Worm (Caenorhabditis elegans): ENCODE results near the gene smu-2.

Gene smu-2

DNA sequence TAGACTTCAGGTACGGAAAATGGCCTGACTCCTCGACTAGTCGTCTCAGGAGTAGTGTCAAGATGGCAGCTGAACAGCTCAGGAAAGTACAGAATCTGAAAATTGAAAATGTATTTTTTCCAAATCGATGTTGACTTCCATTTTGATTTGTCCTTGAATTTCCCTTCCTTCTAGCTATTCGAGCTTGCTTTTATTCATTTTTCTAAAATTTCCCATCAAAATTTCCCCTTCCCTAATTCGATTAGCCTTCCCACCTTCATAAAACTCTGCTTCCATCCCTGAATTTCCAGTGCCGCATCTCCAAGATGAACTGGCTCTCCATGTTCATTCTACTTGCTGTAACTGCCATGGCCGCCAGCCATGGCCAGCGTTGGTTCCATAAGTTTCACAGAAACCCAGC, 9.4 kb upstream of the smu-2 start, which contains the start of gene Y49F6B.6:
Y49F6B.6 (plus strand) TSS at position 301 of the 400 bp plus-strand sequence.
- TF ChIP-seq unc-62 (GFP tag; optimal IDR thresholded peaks at IDR 0.05) (no peak), lin-40 (tag; optimal IDR thresholded peaks at IDR 0.05) (no peak), fkh-3 (tag; optimal IDR thresholded peaks at IDR 0.05) (no peak), F10E7.11 (tag; optimal IDR thresholded peaks at IDR 0.05) (no peak), let-526 (GFP tag; IDR thresholded peaks at IDR 0.05) (no peak)

DNA sequence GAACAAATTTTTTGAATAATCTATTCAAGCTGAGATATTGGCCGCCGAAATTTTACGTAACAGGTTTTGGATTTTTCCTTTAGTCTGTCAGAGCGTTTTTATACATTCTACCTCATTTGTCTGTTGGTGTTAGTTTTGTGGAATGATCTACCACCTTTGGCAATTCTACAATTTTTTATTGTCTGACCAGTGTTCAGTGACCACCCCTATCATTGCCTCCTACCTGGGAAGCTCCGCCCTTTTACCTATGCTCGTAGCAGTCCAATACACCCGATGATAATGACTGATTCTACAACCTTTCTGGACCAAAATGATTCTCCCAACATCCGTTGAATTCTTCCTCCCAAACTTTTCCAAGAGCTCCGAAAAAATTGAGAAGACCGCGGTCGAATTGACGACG, 8.5 kb upstream of the smu-2 start, which contains the start of gene sdz-32:
sdz-32 (plus strand) TSS at position 301 of the 400 bp plus-strand sequence.
- TF ChIP-seq D2030.7 (GFP tag; IDR thresholded peaks at IDR 0.05) = no peak
- TF ChIP-seq Y53G8AR.9 (GFP tag; conservative IDR thresholded peaks at IDR 0.05) = no peak
- no peak for TF ChIP-seq hmg-20 (GFP tag; IDR thresholded peaks at IDR 0.05)
- TF ChIP-seq rec-8 (tag; optimal IDR thresholded peaks at IDR 0.05) = no peak
- TF ChIP-seq die-1 (tag; optimal IDR thresholded peaks at IDR 0.05) = no peak
- no peak for TF ChIP-seq ztf-26 (tag; optimal IDR thresholded peaks at IDR 0.05)
- no peak for TF ChIP-seq madf-10 (tag; optimal IDR thresholded peaks at IDR 0.05)
- no peak for TF ChIP-seq nfya-2 (GFP tag; IDR thresholded peaks at IDR 0.05)
- TF ChIP-seq hsf-1 (GFP tag; IDR thresholded peaks at IDR 0.05) = no peak
- no peak for TF ChIP-seq ceh-100 (GFP tag; IDR thresholded peaks at IDR 0.05)
- TF ChIP-seq aptf-2 (GFP tag; conservative IDR thresholded peaks at IDR 0.05) = no peak
- TF ChIP-seq dox-1 (GFP tag; IDR thresholded peaks at IDR 0.05) = no peak
- no peak for TF ChIP-seq K11D2.4 (GFP tag; IDR thresholded peaks at IDR 0.05)
- TF ChIP-seq sptf-2 (GFP tag; optimal IDR thresholded peaks at IDR 0.05) = no peak
- TF ChIP-seq him-1 (tag; optimal IDR thresholded peaks at IDR 0.05) = no peak

DNA sequence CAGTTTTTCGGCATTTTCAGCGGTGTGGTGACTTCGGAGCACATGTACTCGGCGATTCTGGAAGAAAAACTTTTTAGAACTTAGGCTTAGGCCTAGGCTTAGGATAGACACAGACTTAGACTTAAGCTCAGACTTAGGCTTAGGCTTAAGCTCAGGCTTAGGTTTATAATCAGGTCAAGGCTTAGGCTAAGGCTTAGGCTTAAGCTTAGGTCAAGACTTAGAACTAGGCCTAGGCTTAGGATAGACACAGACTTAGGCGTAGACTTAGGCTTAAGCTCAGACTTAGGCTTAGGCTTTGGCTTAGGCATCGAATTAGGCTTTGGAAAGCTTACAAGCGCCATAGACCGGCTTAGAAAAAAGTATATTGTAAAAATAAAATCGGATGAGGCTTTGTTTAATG, 5.7 kb upstream of the smu-2 start:
- TF ChIP-seq D2030.7 (GFP tag; IDR thresholded peaks at IDR 0.05) (no peak), snpc-4 (GFP tag; optimal IDR thresholded peaks at IDR 0.05) (no peak), snpc-4 (tag; optimal IDR thresholded peaks at IDR 0.05) (no peak), pha-4 (tag; optimal IDR thresholded peaks at IDR 0.05) (no peak), nfyb-1 (GFP tag; IDR thresholded peaks at IDR 0.05) (no peak), hlh-12 (tag; optimal IDR thresholded peaks at IDR 0.05) (no peak), F39B2.1 (GFP tag; IDR thresholded peaks at IDR 0.05) (no peak), let-526 (GFP tag; IDR thresholded peaks at IDR 0.05) (no peak), sptf-2 (GFP tag; optimal IDR thresholded peaks at IDR 0.05) (no peak)

DNA sequence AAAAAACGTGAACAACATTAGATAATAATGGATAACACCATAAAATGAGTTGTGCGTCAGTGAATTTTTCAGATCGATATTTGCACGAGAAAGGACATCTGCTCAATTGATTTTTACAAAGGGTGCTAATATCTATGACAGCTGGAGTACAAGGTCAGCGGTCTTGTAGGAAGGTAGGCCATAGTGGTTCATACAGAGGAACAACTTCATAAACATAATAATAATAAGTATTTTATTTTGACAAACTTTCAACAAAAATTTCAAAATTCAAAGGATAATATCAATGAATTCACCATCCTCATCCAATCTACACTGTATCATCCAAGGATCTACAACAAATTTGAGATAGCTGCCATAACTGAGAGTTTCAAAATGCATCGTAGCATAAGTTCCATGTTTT, 5.0 kb upstream of the smu-2 start, which contains the start of gene fbxb-104:
fbxb-104 (minus strand) TSS at position 101 of the 400 bp plus-strand sequence.
- TF ChIP-seq dpff-1 (tag; optimal IDR thresholded peaks at IDR 0.05) (no peak), somi-1 (GFP tag; optimal IDR thresholded peaks at IDR 0.05) (no peak), snpc-1.3 (tag; optimal IDR thresholded peaks at IDR 0.05; ENCODE audit: insufficient read depth) (no peak), snpc-1.1 (tag; optimal IDR thresholded peaks at IDR 0.05; ENCODE audit: insufficient read depth) (no peak), egl-18 (GFP tag; IDR thresholded peaks at IDR 0.05) (no peak), F10E7.11 (tag; optimal IDR thresholded peaks at IDR 0.05) (no peak), F57C9.4 (tag; optimal IDR thresholded peaks at IDR 0.05) (no peak), rec-8 (tag; optimal IDR thresholded peaks at IDR 0.05) (no peak), ccch-3 (GFP tag; optimal IDR thresholded peaks at IDR 0.05) (no peak)

DNA sequence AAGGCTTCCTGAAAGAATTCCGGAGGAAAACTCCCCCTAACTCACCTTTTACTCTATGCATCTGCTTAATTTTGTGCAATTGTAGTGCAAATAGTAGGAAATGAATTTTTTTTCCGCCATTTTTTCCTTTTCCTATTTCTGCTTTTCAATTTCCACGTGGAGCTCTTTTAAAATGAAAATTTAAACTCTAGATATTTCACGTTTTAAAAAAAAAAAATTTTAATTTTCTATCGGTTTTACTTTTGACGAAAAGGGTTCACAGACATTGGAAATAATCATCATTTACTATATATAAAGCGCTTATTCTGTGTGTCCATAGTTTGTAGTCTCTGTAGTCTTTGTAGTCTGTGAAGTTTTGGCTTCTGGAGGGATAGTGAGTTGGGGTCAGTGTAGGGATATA, 624 bp upstream of the smu-2 start, which contains the start of gene Y49F6B.8:
Y49F6B.8 (minus strand) TSS at position 101 of the 400 bp plus-strand sequence.
- TF ChIP-seq bed-2 (GFP tag; IDR thresholded peaks at IDR 0.05) (no peak), ztf-3 (GFP tag; optimal IDR thresholded peaks at IDR 0.05) (no peak), him-1 (tag; optimal IDR thresholded peaks at IDR 0.05) (no peak), ceh-58 (GFP tag; IDR thresholded peaks at IDR 0.05) (no peak), F57C9.4 (tag; optimal IDR thresholded peaks at IDR 0.05) (no peak), F22D6.2 (tag; optimal IDR thresholded peaks at IDR 0.05) (no peak), Y67H2A.10 (GFP tag; conservative IDR thresholded peaks at IDR 0.05) (no peak), F37B4.10 (GFP tag; IDR thresholded peaks at IDR 0.05) (no peak), ZK185.1 (tag; optimal IDR thresholded peaks at IDR 0.05; ENCODE audit: poor library complexity, severe bottlenecking) (no peak), snpc-1.3 (tag; optimal IDR thresholded peaks at IDR 0.05; ENCODE audit: insufficient read depth) (no peak), aptf-3 (GFP tag; IDR thresholded peaks at IDR 0.05) (no peak), lin-35 (GFP tag; optimal IDR thresholded peaks at IDR 0.05) (no peak), pbrm-1 (GFP tag; IDR thresholded peaks at IDR 0.05) (no peak)

All from whole organism, young adult.